Worm (Caenorhabditis elegans): ENCODE data around the gene pfd-1.
A peak's percentile ranks its signal among the peaks of the same experiment; 100 is the strongest.

pfd-1 gene

ce11 chrIV:11146962-11147470, 2.9 kb upstream of the pfd-1 start, which contains the start of gene pigq-1 (continued):
- no peak for TF ChIP-seq zip-4 (GFP tag; optimal IDR thresholded peaks at IDR 0.05)
- TF ChIP-seq Y116A8C.19 (tag; optimal IDR thresholded peaks at IDR 0.05; ENCODE audit: borderline replicate concordance): no peak
- TF ChIP-seq unc-62 (GFP tag; optimal IDR thresholded peaks at IDR 0.05): no peak
- no peak for TF ChIP-seq lin-39 (tag; optimal IDR thresholded peaks at IDR 0.05)
- no peak for TF ChIP-seq lir-3 (tag; optimal IDR thresholded peaks at IDR 0.05; ENCODE audit: poor library complexity)
- TF ChIP-seq nhr-77 (tag; optimal IDR thresholded peaks at IDR 0.05): no peak
- TF ChIP-seq rnt-1 (tag; optimal IDR thresholded peaks at IDR 0.05): no peak
- peak; percentile 42 for TF ChIP-seq nhr-71 (tag; optimal IDR thresholded peaks at IDR 0.05)
- TF ChIP-seq nhr-76 (tag; optimal IDR thresholded peaks at IDR 0.05): no peak
- no peak for TF ChIP-seq vab-15 (tag; optimal IDR thresholded peaks at IDR 0.05)
- TF ChIP-seq grh-1 (GFP tag; IDR thresholded peaks at IDR 0.05): no peak
- TF ChIP-seq mdl-1 (tag; optimal IDR thresholded peaks at IDR 0.05): no peak
- peak; percentile 6 for TF ChIP-seq pax-3 (tag; optimal IDR thresholded peaks at IDR 0.05)
- no peak for TF ChIP-seq nhr-20 (tag; optimal IDR thresholded peaks at IDR 0.05)
- TF ChIP-seq ceh-82 (tag; optimal IDR thresholded peaks at IDR 0.05): no peak
- TF ChIP-seq dsc-1 (tag; optimal IDR thresholded peaks at IDR 0.05): no peak
- TF ChIP-seq pqm-1 (tag; optimal IDR thresholded peaks at IDR 0.05): no peak
- no peak for TF ChIP-seq alr-1 (tag; optimal IDR thresholded peaks at IDR 0.05; ENCODE audit: borderline replicate concordance)
- no peak for TF ChIP-seq ztf-4 (tag; optimal IDR thresholded peaks at IDR 0.05)
- TF ChIP-seq aly-2 (tag; optimal IDR thresholded peaks at IDR 0.05): peak; percentile 90
- no peak for TF ChIP-seq snpc-4 (tag; optimal IDR thresholded peaks at IDR 0.05)
- TF ChIP-seq efl-1 (optimal IDR thresholded peaks at IDR 0.05): peak in 1 of 2 experiments; percentile 13
- peak in 1 of 2 experiments; percentile 93 for TF ChIP-seq efl-1 (GFP tag; optimal IDR thresholded peaks at IDR 0.05 in 1 of 2)
- peak; percentile 20 for TF ChIP-seq elt-2 (tag; optimal IDR thresholded peaks at IDR 0.05)
- no peak for TF ChIP-seq nhr-84 (tag; optimal IDR thresholded peaks at IDR 0.05)
- no peak for TF ChIP-seq hlh-17 (GFP tag; optimal IDR thresholded peaks at IDR 0.05; ENCODE audit: borderline replicate concordance)
- peak; percentile 66 for TF ChIP-seq nhr-85 (tag)
- TF ChIP-seq skn-1 (tag; optimal IDR thresholded peaks at IDR 0.05): no peak
- TF ChIP-seq ces-1 (GFP tag; optimal IDR thresholded peaks at IDR 0.05): no peak
- TF ChIP-seq lin-14 (GFP tag; optimal IDR thresholded peaks at IDR 0.05): no peak
- no peak for TF ChIP-seq nhr-237 (tag; optimal IDR thresholded peaks at IDR 0.05)

- no peak for TF ChIP-seq unc-98 (GFP tag; IDR thresholded peaks at IDR 0.05)
- TF ChIP-seq elt-3 (tag; optimal IDR thresholded peaks at IDR 0.05): peak in 1 of 6 experiments; percentile 8
- no peak for TF ChIP-seq nhr-237 (tag; optimal IDR thresholded peaks at IDR 0.05)
- peak; percentile 25 for TF ChIP-seq nhr-71 (tag; optimal IDR thresholded peaks at IDR 0.05)
- no peak for TF ChIP-seq aha-1 (tag; optimal IDR thresholded peaks at IDR 0.05)
- peak; percentile 68 for TF ChIP-seq pax-3 (tag; optimal IDR thresholded peaks at IDR 0.05)
- peak; percentile 8 for TF ChIP-seq F16B12.6 (tag; optimal IDR thresholded peaks at IDR 0.05)
- peak; percentile 36 for TF ChIP-seq rnt-1 (tag; optimal IDR thresholded peaks at IDR 0.05)
- TF ChIP-seq nhr-19 (GFP tag; conservative IDR thresholded peaks at IDR 0.05): peak; percentile 4; the same call in 1 of the 2 replicates
- peak; percentile 74 for TF ChIP-seq pag-3 (tag; optimal IDR thresholded peaks at IDR 0.05; ENCODE audit: borderline replicate concordance, insufficient read depth)
- no peak for TF ChIP-seq ets-5 (GFP tag; IDR thresholded peaks at IDR 0.05)
- peak; percentile 15 for TF ChIP-seq skn-1 (tag; optimal IDR thresholded peaks at IDR 0.05)
- TF ChIP-seq egl-27 (tag; optimal IDR thresholded peaks at IDR 0.05): no peak
- TF ChIP-seq mep-1 (tag; optimal IDR thresholded peaks at IDR 0.05): peak; percentile 5
- TF ChIP-seq ztf-11 (tag; optimal IDR thresholded peaks at IDR 0.05): no peak
- TF ChIP-seq xbp-1 (tag; optimal IDR thresholded peaks at IDR 0.05): no peak
- TF ChIP-seq nhr-20 (tag; optimal IDR thresholded peaks at IDR 0.05): no peak
- no peak for TF ChIP-seq ceh-90 (tag; optimal IDR thresholded peaks at IDR 0.05)
- TF ChIP-seq dsc-1 (tag; optimal IDR thresholded peaks at IDR 0.05): peak; percentile 54
- no peak for TF ChIP-seq lin-15B (tag; optimal IDR thresholded peaks at IDR 0.05)
- no peak for TF ChIP-seq efl-1 (optimal IDR thresholded peaks at IDR 0.05)
- TF ChIP-seq efl-1 (GFP tag; optimal IDR thresholded peaks at IDR 0.05 in 1 of 2): peak; percentile 4 to 63
- no peak for TF ChIP-seq swsn-7 (tag; optimal IDR thresholded peaks at IDR 0.05)
- peak; percentile 2 for TF ChIP-seq fkh-4 (tag; optimal IDR thresholded peaks at IDR 0.05; ENCODE audit: borderline replicate concordance)
- TF ChIP-seq fkh-10 (GFP tag; optimal IDR thresholded peaks at IDR 0.05): no peak
- no peak for TF ChIP-seq C34B4.2 (tag; optimal IDR thresholded peaks at IDR 0.05)
- TF ChIP-seq lir-3 (tag; optimal IDR thresholded peaks at IDR 0.05; ENCODE audit: poor library complexity): no peak
- peak; percentile 51 for TF ChIP-seq snu-23 (GFP tag; optimal IDR thresholded peaks at IDR 0.05)
- TF ChIP-seq blmp-1 (tag; optimal IDR thresholded peaks at IDR 0.05): peak; percentile 25
Measured at ce11 chrIV:11148788-11149366, 1.0 kb upstream of the pfd-1 start.

All from whole organism, L1 larva.